Worm (Caenorhabditis elegans): ENCODE data around the gene Y17D7C.6.

ce11 chrV:18667179-18667578 is 42.4 kb upstream of the Y17D7C.6 start:
- no peak for TF ChIP-seq him-1 (tag; optimal IDR thresholded peaks at IDR 0.05)
- no peak for TF ChIP-seq dao-5 (tag; optimal IDR thresholded peaks at IDR 0.05)

Measured in whole organism, L4/young adult.